Worm (Caenorhabditis elegans) whole organism, young adult: ENCODE data around the gene msp-51.
A peak's percentile ranks its signal among the peaks of the same experiment; 100 is the strongest.

Source experiments
- F33H1.4 ChIP-seq: fragments of 200-800 bp; sonication (Bioruptor generic); IDR thresholded peaks from 2 replicates; pipeline ENCODE4 v1.3.6; 2022; ENCODE audit warnings: missing genetic modification reagents, missing genetic modification characterization, missing compliant biosample characterization
- F57A8.1 ChIP-seq: fragments of 200-800 bp; sonication (Bioruptor generic); optimal IDR thresholded peaks from 2 replicates; lab custom pipeline; 2018; ENCODE audit warnings: mild to moderate bottlenecking, missing genetic modification characterization, moderate library complexity, missing compliant biosample characterization
- Y53F4B.3 ChIP-seq: fragments of 200-800 bp; sonication (Bioruptor generic); IDR thresholded peaks from 2 replicates; pipeline ENCODE4 v1.3.6; 2022; ENCODE audit warnings: missing genetic modification reagents, missing genetic modification characterization, missing compliant biosample characterization
- Y56A3A.18 ChIP-seq: fragments of 200-800 bp; sonication (Bioruptor generic); IDR thresholded peaks from 2 replicates; pipeline ENCODE4 v1.3.6; 2022; ENCODE audit warnings: missing genetic modification reagents, missing genetic modification characterization, missing compliant biosample characterization
- Y67H2A.10 ChIP-seq: fragments of 200-800 bp; sonication (Bioruptor generic); conservative IDR thresholded peaks from 2 replicates; pipeline ENCODE4 v1.3.6; 2022; ENCODE audit warnings: missing genetic modification reagents, missing genetic modification characterization, missing compliant biosample characterization
- akir-1 ChIP-seq: fragments of 200-800 bp; sonication (Bioruptor generic); optimal IDR thresholded peaks from 2 replicates; lab custom pipeline; 2018; ENCODE audit warnings: mild to moderate bottlenecking, missing genetic modification characterization, moderate library complexity, missing compliant biosample characterization
- ama-1 ChIP-seq, 3 experiments: fragments of 150-350 bp in 1 of 3; sonication (generic microtip) in 2 of 3; optimal IDR thresholded peaks; 2 replicates each; lab custom pipeline; 2014 to 2018; ENCODE audit warnings: missing biosample characterization in 2 of 3, missing genetic modification characterization in 2 of 3, missing genetic modification reagents in 2 of 3
- attf-3 ChIP-seq: fragments of 200-800 bp; sonication (Bioruptor generic); conservative IDR thresholded peaks from 2 replicates; pipeline ENCODE4 v1.3.6; 2022; ENCODE audit warnings: missing genetic modification reagents, missing genetic modification characterization, missing compliant biosample characterization
- bed-2 ChIP-seq: fragments of 200-800 bp; sonication (Bioruptor generic); IDR thresholded peaks from 2 replicates; pipeline ENCODE4 v1.3.6; 2022; ENCODE audit warnings: missing genetic modification reagents, missing genetic modification characterization, missing compliant biosample characterization
- cebp-1 ChIP-seq, 2 experiments: fragments of 200-800 bp in 1 of 2; sonication (Bioruptor generic) in 1 of 2; sonication (generic microtip) in 1 of 2; IDR thresholded peaks in 1 of 2; optimal IDR thresholded peaks in 1 of 2; 2 replicates each; pipeline versions ENCODE4 v1.3.6 to Lab custom; 2017 to 2022; ENCODE audit warnings: missing compliant biosample characterization in 2 of 2, missing genetic modification characterization in 2 of 2, mild to moderate bottlenecking in 1 of 2, missing genetic modification reagents in 1 of 2, moderate library complexity in 1 of 2
- cebp-2 ChIP-seq: fragments of 200-800 bp; sonication (Bioruptor generic); IDR thresholded peaks from 2 replicates; pipeline ENCODE4 v1.3.6; 2022; ENCODE audit warnings: missing genetic modification characterization, missing compliant biosample characterization
- ceh-100 ChIP-seq: fragments of 200-800 bp; sonication (Bioruptor generic); IDR thresholded peaks from 2 replicates; pipeline ENCODE4 v1.3.6; 2022; ENCODE audit warnings: missing genetic modification reagents, missing genetic modification characterization, missing compliant biosample characterization
- ceh-58 ChIP-seq: fragments of 200-800 bp; sonication (Bioruptor generic); IDR thresholded peaks from 2 replicates; pipeline ENCODE4 v1.3.6; 2022; ENCODE audit warnings: missing genetic modification characterization, missing compliant biosample characterization
- dox-1 ChIP-seq: fragments of 200-800 bp; sonication (Bioruptor generic); IDR thresholded peaks from 2 replicates; pipeline ENCODE4 v1.3.6; 2022; ENCODE audit warnings: missing genetic modification reagents, missing genetic modification characterization, missing compliant biosample characterization
- efl-1 ChIP-seq: fragments of 150-350 bp; optimal IDR thresholded peaks from 2 replicates; lab custom pipeline; 2014; ENCODE audit warnings: missing biosample characterization, missing genetic modification reagents, missing genetic modification characterization
- him-1 ChIP-seq: sonication (generic microtip); optimal IDR thresholded peaks from 2 replicates; lab custom pipeline; 2016; ENCODE audit warnings: missing genotype, missing genetic modification reagents, missing genetic modification characterization, missing compliant biosample characterization
- lin-40 ChIP-seq: sonication (generic microtip); optimal IDR thresholded peaks from 2 replicates; lab custom pipeline; 2016; ENCODE audit warnings: missing genetic modification characterization, mild to moderate bottlenecking, missing compliant biosample characterization, missing genotype, missing genetic modification reagents
- lsl-1 ChIP-seq: fragments of 200-800 bp; sonication (Bioruptor generic); optimal IDR thresholded peaks from 2 replicates; lab custom pipeline; 2018; ENCODE audit warnings: mild to moderate bottlenecking, missing genetic modification characterization, moderate library complexity, missing compliant biosample characterization
- madf-3 ChIP-seq: fragments of 200-800 bp; sonication (Bioruptor generic); IDR thresholded peaks from 2 replicates; pipeline ENCODE4 v1.3.6; 2022; ENCODE audit warnings: missing genetic modification reagents, missing genetic modification characterization, missing compliant biosample characterization
- madf-6 ChIP-seq: fragments of 200-800 bp; sonication (Bioruptor generic); IDR thresholded peaks from 2 replicates; pipeline ENCODE4 v1.3.6; 2022; ENCODE audit warnings: missing genetic modification reagents, missing genetic modification characterization, missing compliant biosample characterization
- madf-8 ChIP-seq: fragments of 200-800 bp; sonication (Bioruptor generic); conservative IDR thresholded peaks from 2 replicates; pipeline ENCODE4 v1.3.6; 2022; ENCODE audit warnings: missing genetic modification reagents, missing genetic modification characterization, missing compliant biosample characterization
- nhr-90 ChIP-seq: sonication (generic microtip); optimal IDR thresholded peaks from 2 replicates; lab custom pipeline; 2016; ENCODE audit warnings: missing genotype, mild to moderate bottlenecking, missing genetic modification characterization, missing compliant biosample characterization
- sdz-38 ChIP-seq: sonication (generic microtip); optimal IDR thresholded peaks from 2 replicates; lab custom pipeline; 2016; ENCODE audit warnings: missing genotype, missing genetic modification characterization, missing compliant biosample characterization
- snpc-3.4 ChIP-seq: sonication (generic microtip); optimal IDR thresholded peaks from 2 replicates; lab custom pipeline; 2017; ENCODE audit warnings: missing genetic modification characterization, mild to moderate bottlenecking, missing compliant biosample characterization, antibody characterized with exemption, moderate library complexity, missing genotype, missing genetic modification reagents
- snpc-4 ChIP-seq, 5 experiments: fragments of 150-350 bp in 1 of 5; sonication (generic microtip) in 4 of 5; optimal IDR thresholded peaks; 2 replicates each; lab custom pipeline; 2014 to 2018; ENCODE audit warnings: missing genetic modification characterization in 5 of 5, missing biosample characterization in 3 of 5, antibody characterized with exemption in 2 of 5, mild to moderate bottlenecking in 2 of 5, missing compliant biosample characterization in 2 of 5, missing genotype in 2 of 5, moderate library complexity in 2 of 5, missing genetic modification reagents in 1 of 5
- somi-1 ChIP-seq: fragments of 200-800 bp; sonication (Bioruptor generic); optimal IDR thresholded peaks from 2 replicates; lab custom pipeline; 2018; ENCODE audit warnings: mild to moderate bottlenecking, missing genetic modification characterization, missing compliant biosample characterization
- sptf-2 ChIP-seq: fragments of 200-800 bp; sonication (Bioruptor generic); optimal IDR thresholded peaks from 2 replicates; lab custom pipeline; 2018; ENCODE audit warnings: mild to moderate bottlenecking, missing genetic modification characterization, missing compliant biosample characterization
- xnd-1 ChIP-seq: sonication (generic microtip); optimal IDR thresholded peaks from 2 replicates; lab custom pipeline; 2016; ENCODE audit warnings: missing genotype, missing genetic modification reagents, missing genetic modification characterization, missing compliant biosample characterization
- ztf-25 ChIP-seq: fragments of 200-800 bp; sonication (Bioruptor generic); IDR thresholded peaks from 2 replicates; pipeline ENCODE4 v1.3.6; 2022; ENCODE audit warnings: missing genetic modification reagents, missing genetic modification characterization, missing compliant biosample characterization
- ztf-26 ChIP-seq: sonication (generic microtip); optimal IDR thresholded peaks from 2 replicates; lab custom pipeline; 2017; ENCODE audit warnings: missing genetic modification characterization, missing compliant biosample characterization
- ztf-28 ChIP-seq: fragments of 200-800 bp; sonication (Bioruptor generic); IDR thresholded peaks from 2 replicates; pipeline ENCODE4 v1.3.6; 2022; ENCODE audit warnings: missing genetic modification reagents, missing genetic modification characterization, missing compliant biosample characterization

The msp-51 gene

DNA sequence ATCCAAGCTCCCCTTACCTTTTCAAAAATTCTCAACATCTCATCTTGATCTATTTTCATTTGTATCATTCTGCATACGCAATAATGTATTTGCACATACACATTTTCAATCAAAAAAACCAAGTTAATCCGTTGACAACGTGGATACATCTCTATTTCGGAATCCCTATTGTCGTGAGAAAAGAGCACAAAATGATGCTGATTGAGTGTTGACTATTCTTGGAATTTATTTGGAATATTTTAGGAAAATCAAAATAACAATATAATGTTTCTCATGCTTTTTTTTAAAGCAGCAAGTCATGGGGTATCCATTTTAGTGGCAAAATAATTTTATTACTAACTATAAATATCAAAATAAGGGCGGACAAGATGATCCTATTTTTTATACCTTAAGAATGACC, 13.7 kb downstream of the msp-51 start:
- TF ChIP-seq sptf-2 (GFP tag; lab: Kevin White, UChicago) (no peak), ztf-26 (tag; lab: Kevin White, UChicago) (no peak), F57A8.1 (GFP tag; lab: Kevin White, UChicago) (no peak), dox-1 (GFP tag; lab: Robert Waterston, UW) (no peak), lin-40 (no peak), ceh-58 (GFP tag; lab: Robert Waterston, UW) (no peak)

DNA sequence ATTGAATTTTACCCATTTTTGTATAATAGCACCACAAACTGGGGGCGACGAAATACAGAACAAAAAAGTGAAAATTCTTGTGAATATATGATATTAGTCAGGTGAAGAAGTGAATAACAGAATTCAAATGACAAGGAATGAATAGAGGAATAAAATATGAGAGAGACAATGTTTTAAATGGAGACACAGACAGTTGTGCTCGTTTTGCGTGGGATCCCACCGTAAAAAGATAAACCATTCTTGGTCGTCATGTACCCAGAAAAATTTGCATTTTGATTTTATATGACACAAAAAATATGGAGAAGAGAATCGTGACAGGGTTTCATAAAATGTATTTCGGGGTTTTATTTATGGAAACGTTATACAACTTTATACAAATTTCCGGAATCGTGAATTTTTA, 17.4 kb downstream of the msp-51 start, which contains the start of gene F36H12.17:
F36H12.17 (minus strand) TSS at position 101 of the 400 bp plus-strand sequence.
- no peak for TF ChIP-seq Y67H2A.10
- no peak for TF ChIP-seq madf-3 (GFP tag; lab: Robert Waterston, UW)

DNA sequence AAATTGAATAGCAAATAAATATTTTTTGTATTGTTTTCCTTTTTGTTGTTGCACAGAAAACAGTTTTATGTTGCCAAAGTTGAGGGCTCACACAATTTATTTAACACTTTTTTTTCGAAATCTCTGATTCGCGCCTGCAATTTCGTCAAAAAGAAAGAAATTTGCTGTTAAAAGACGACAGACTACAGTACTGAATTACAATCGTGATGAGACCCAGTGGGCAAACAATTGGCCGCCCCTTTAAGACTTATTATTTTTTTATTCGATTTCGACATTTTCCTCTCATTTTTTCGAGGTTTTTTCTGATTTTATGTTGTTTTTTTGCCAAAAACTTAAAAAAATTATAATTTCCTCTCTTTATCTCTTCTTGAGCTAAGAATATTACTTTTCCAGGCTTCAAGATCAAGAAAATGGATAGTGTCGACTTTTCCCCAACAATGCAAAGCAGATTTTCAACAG, 21.0 kb downstream of the msp-51 start, which contains the start of gene slfl-4:
slfl-4 (plus strand) TSS at position 409 of the 459 bp plus-strand sequence.
- TF ChIP-seq ztf-25 (GFP tag; lab: Robert Waterston, UW) (no peak), ztf-26 (tag; lab: Kevin White, UChicago) (no peak), somi-1 (GFP tag; lab: Kevin White, UChicago) (no peak), Y56A3A.18 (GFP tag; lab: Robert Waterston, UW) (no peak), ztf-28 (GFP tag; lab: Robert Waterston, UW) (no peak), nhr-90 (tag; lab: Kevin White, UChicago) (no peak), snpc-3.4 (tag; lab: Kevin White, UChicago) (no peak), ceh-100 (GFP tag; lab: Robert Waterston, UW) (no peak), sptf-2 (GFP tag; lab: Kevin White, UChicago) (no peak), cebp-2 (no peak), attf-3 (no peak), cebp-1 (GFP tag; IDR thresholded peaks at IDR 0.05; lab: Robert Waterston, UW) (no peak), cebp-1 (tag; optimal IDR thresholded peaks at IDR 0.05; lab: Kevin White, UChicago) (no peak), him-1 (tag; lab: Kevin White, UChicago) (no peak), dox-1 (GFP tag; lab: Robert Waterston, UW) (no peak), xnd-1 (tag; lab: Kevin White, UChicago) (peak; percentile 31), madf-6 (GFP tag; lab: Robert Waterston, UW) (peak; percentile 52; the same call in 1 of the 2 replicates), madf-3 (GFP tag; lab: Robert Waterston, UW) (no peak), F33H1.4 (GFP tag; lab: Robert Waterston, UW) (peak; percentile 78), Y53F4B.3 (GFP tag; lab: Robert Waterston, UW) (no peak), madf-8 (GFP tag; lab: Robert Waterston, UW) (peak; percentile 59), snpc-4 (GFP tag; optimal IDR thresholded peaks at IDR 0.05; lab: Kevin White, UChicago) (no peak), snpc-4 (tag; optimal IDR thresholded peaks at IDR 0.05; lab: Kevin White, UChicago) (peak in 3 of 4 experiments; percentile 72 to 74 (median 73)), ama-1 (optimal IDR thresholded peaks at IDR 0.05; lab: Kevin White, UChicago) (no peak), ama-1 (GFP tag; optimal IDR thresholded peaks at IDR 0.05; lab: Kevin White, UChicago) (no peak), efl-1 (GFP tag; lab: Kevin White, UChicago) (peak; percentile 33), akir-1 (GFP tag; lab: Kevin White, UChicago) (no peak), sdz-38 (tag; lab: Kevin White, UChicago) (no peak), lsl-1 (GFP tag; lab: Kevin White, UChicago) (peak; percentile 80), bed-2 (GFP tag; lab: Robert Waterston, UW) (no peak)

DNA sequence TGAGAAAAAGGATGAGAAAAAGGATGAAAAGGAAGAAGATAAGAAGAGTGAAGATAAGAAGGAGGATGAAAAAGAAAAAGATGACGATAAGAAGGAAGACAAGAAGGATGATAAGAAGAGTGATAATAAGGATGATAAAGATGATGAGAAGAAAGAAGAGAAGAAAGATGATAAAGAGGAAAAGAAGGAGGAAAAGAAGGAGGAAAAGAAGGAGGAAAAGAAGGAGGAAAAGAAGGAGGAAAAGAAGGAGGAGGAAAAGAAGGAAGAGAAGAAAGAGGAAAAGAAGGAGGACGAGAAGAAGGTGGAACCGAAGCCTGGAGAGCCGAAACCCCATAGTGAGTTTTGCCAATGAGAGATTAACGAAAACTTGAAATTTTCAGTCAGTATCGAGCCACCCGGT, 21.8 kb downstream of the msp-51 start:
- TF ChIP-seq efl-1 (GFP tag; lab: Kevin White, UChicago): no peak
